Fruit fly (Drosophila melanogaster): Measurements from ENCODE around the gene foxo.

The foxo gene

DNA sequence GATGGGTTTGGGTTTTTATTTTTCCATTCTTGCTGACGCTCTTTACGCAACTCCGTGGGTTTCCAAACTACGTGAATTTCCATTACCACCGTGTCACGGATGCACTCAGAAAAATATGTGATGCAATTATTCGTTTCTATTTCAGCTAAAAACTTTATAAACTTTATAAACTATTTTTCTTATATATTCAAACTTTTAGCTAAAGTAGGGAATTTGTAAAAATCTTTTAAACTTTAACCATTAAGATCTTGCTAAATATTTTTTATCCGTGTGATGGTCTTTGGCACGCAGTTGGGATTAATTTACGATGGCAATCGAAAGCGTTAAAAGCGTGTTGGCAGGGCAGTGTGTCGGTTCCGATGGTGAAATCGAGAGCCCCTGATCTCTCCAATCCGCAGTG, 38.7 kb downstream of the foxo start:
- no peak for TF ChIP-seq usp (GFP tag; optimal IDR thresholded peaks at IDR 0.05)
- TF ChIP-seq Dll (optimal IDR thresholded peaks at IDR 0.05), result no peak
- no peak for TF ChIP-seq EcR (GFP tag; optimal IDR thresholded peaks at IDR 0.05)
- no peak for TF ChIP-seq pan (optimal IDR thresholded peaks at IDR 0.05)
- TF ChIP-seq psq (optimal IDR thresholded peaks at IDR 0.05), result no peak
- no peak for TF ChIP-seq CG8478 (optimal IDR thresholded peaks at IDR 0.05)

dm6 chr3R:14095916-14096315, 39.2 kb downstream of the foxo start:
- TF ChIP-seq EcR (GFP tag; optimal IDR thresholded peaks at IDR 0.05) (no peak), usp (GFP tag; optimal IDR thresholded peaks at IDR 0.05) (no peak)

dm6 chr3R:14096792-14097191, 40.0 kb downstream of the foxo start, which contains the start of gene CCHa1:
Gene CCHa1 (minus strand): TSS chr3R:14096835.
- no peak for TF ChIP-seq CG8478 (optimal IDR thresholded peaks at IDR 0.05)
- TF ChIP-seq psq (optimal IDR thresholded peaks at IDR 0.05), result no peak
- TF ChIP-seq usp (GFP tag; optimal IDR thresholded peaks at IDR 0.05), result no peak
- TF ChIP-seq pan (optimal IDR thresholded peaks at IDR 0.05), result no peak
- TF ChIP-seq EcR (GFP tag; optimal IDR thresholded peaks at IDR 0.05), result no peak
- no peak for TF ChIP-seq Dll (optimal IDR thresholded peaks at IDR 0.05)

DNA sequence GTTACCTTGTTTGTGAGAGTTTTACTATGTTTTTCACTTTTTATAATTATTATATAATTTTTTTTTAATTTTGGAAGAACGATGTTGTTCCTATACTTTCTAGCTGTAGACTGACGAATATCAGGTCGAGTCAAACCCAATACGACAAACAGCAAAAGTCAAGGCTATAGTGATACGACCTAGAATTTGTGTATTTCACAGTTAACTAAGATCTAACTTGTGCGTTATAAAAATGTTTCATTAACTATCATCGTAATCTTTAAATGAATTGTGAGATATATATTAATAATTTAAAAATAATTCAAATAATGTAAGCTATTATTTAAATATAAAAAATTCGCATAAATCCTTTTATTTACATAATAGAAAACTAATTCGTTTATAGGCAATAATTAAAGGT, 41.2 kb downstream of the foxo start, which contains the start of gene CG9920:
TSS of gene CG9920 (minus strand) at position 101 of the 400 bp plus-strand sequence.
- TF ChIP-seq Dll (optimal IDR thresholded peaks at IDR 0.05), result no peak
- no peak for TF ChIP-seq EcR (GFP tag; optimal IDR thresholded peaks at IDR 0.05)
- TF ChIP-seq CG8478 (optimal IDR thresholded peaks at IDR 0.05), result no peak
- no peak for TF ChIP-seq psq (optimal IDR thresholded peaks at IDR 0.05)
- TF ChIP-seq pan (optimal IDR thresholded peaks at IDR 0.05), result no peak
- TF ChIP-seq usp (GFP tag; optimal IDR thresholded peaks at IDR 0.05), result no peak

- TF ChIP-seq Dll (optimal IDR thresholded peaks at IDR 0.05), result no peak
- no peak for TF ChIP-seq EcR (GFP tag; optimal IDR thresholded peaks at IDR 0.05)
- TF ChIP-seq usp (GFP tag; optimal IDR thresholded peaks at IDR 0.05), result no peak
- TF ChIP-seq CG8478 (optimal IDR thresholded peaks at IDR 0.05), result no peak
- no peak for TF ChIP-seq psq (optimal IDR thresholded peaks at IDR 0.05)
- no peak for TF ChIP-seq pan (optimal IDR thresholded peaks at IDR 0.05)
Observed at dm6 chr3R:14098527-14099109, 41.9 kb downstream of the foxo start.

DNA sequence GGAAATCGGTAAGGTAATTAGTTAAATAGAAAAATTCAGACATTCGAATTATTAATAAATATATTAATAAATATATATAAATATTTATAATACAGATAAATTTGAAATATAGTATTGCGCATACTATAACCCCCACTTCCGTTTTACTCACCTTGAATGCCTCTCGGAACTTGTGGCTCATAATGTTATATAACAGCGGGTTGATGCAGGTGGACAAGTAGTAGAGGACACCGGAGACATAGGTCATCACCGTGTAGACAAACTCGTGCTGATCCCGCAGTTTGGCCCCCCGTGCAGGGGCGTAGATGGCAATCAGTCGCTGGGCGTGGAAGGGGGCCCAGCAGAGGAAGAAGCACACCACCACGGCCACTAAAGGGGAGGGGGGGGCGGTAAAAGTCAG, 44.2 kb downstream of the foxo start:
- TF ChIP-seq psq (optimal IDR thresholded peaks at IDR 0.05) (no peak), CG8478 (optimal IDR thresholded peaks at IDR 0.05) (no peak), EcR (GFP tag; optimal IDR thresholded peaks at IDR 0.05) (no peak), usp (GFP tag; optimal IDR thresholded peaks at IDR 0.05) (no peak), pan (optimal IDR thresholded peaks at IDR 0.05) (no peak), Dll (optimal IDR thresholded peaks at IDR 0.05) (no peak)

DNA sequence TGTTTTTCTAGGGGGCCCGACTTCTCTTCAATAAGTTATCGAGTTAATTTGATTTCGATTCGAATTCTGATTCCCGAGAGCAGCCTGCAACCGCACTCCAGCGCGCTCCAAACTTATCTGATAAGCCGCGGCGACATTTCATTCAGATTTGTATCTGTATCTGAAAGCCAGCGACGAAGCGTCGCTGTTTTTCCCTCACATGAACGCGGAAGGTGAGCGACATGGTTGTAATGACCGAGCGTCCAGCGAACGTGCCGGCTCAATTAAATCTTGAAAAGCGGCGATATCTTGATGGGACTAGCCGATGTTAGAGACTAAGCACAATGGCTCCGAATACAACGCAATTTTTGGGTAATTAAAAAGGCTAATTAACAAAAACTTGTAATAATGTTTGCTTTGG, 46.3 kb downstream of the foxo start, which contains the start of gene PK1-R:
TSS of gene PK1-R (minus strand) at position 101 of the 400 bp plus-strand sequence.
- TF ChIP-seq psq (optimal IDR thresholded peaks at IDR 0.05) (no peak), CG8478 (optimal IDR thresholded peaks at IDR 0.05) (no peak), EcR (GFP tag; optimal IDR thresholded peaks at IDR 0.05) (no peak), pan (optimal IDR thresholded peaks at IDR 0.05) (no peak), Dll (optimal IDR thresholded peaks at IDR 0.05) (no peak), usp (GFP tag; optimal IDR thresholded peaks at IDR 0.05) (no peak)

DNA sequence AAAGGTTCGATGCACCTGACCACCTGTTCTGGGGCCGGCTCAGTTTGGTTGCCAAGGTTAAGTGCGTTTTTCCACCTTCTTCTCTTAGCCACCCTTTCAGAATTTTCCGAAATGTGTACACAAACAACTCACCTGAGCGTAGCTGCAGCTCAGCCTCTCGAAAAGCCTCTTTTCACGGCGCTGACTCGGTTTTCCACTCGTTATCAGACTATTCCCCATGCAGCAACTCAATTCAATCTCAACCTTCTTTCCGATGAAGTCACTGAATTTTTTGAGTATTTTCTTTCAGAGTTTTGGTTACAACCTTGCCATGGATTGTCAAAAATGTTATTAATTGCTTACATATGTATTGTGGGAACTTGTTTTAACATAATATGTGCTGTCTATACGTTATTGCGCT, 50.9 kb downstream of the foxo start:
- TF ChIP-seq EcR (GFP tag; optimal IDR thresholded peaks at IDR 0.05), result no peak
- no peak for TF ChIP-seq pan (optimal IDR thresholded peaks at IDR 0.05)
- no peak for TF ChIP-seq usp (GFP tag; optimal IDR thresholded peaks at IDR 0.05)
- no peak for TF ChIP-seq Dll (optimal IDR thresholded peaks at IDR 0.05)
- TF ChIP-seq psq (optimal IDR thresholded peaks at IDR 0.05), result no peak
- no peak for TF ChIP-seq CG8478 (optimal IDR thresholded peaks at IDR 0.05)

DNA sequence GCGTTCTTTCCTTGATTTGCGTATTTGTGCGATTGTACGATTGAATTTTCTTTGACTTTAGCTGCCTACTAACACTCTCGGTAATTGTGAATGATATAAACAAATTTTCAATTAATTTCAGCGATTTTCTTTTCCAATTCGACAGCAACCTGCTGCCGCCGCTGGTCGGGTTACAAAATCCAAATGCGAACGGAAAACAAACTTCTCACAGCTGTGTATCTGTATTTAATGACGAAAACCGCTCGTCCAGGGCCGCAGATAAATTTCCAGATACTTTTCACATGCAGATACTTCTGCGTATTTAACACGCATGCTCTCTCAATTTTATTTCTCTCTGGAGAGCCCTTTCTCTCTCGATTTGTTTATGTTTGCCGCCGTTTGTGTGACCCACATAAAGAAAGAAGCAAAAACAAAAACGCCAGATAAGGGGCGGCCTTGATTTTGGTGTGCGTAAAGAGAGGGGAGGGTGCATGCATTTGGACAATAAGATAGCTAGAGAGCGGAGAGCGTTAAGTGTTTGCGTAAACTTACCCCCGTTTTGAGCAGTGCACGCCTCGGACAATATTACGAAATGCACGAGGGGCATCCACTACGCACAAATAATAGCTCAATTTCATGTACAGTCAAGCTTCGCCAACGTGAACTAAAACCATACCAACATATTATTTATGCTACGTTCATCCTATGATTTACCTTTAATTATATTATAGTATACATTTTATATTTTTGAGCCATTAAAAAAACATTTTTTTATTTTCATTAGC, 51.6 kb downstream of the foxo start, which contains the start of gene CG12402:
TSS of gene CG12402 (minus strand) at position 164 of the 764 bp plus-strand sequence.
- TF ChIP-seq Dll (optimal IDR thresholded peaks at IDR 0.05), result peak; percentile 62
- TF ChIP-seq EcR (GFP tag; optimal IDR thresholded peaks at IDR 0.05), result no peak

DNA sequence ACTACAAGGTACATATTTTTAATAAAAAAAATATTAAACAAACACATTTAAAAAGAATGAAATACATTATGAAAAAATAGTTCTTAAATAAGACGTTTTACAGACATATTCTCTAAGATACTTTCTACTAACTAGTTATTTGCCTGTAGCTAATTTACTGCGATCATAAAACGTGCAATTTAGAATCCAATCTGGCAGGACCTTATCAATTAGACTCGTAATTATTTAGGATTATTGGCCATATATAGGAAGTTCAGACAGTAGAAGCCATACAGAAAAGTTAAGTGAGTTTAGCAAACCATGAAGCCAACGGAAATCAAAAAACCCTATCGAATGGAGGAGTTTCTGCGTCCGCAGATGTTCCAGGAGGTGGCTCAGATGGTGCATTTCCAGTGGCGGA, 52.4 kb downstream of the foxo start, which contains the start of gene Or88a:
TSS of gene Or88a (plus strand) at position 301 of the 400 bp plus-strand sequence.
- TF ChIP-seq usp (GFP tag; optimal IDR thresholded peaks at IDR 0.05) (no peak), pan (optimal IDR thresholded peaks at IDR 0.05) (no peak), Dll (optimal IDR thresholded peaks at IDR 0.05) (no peak), CG8478 (optimal IDR thresholded peaks at IDR 0.05) (no peak), EcR (GFP tag; optimal IDR thresholded peaks at IDR 0.05) (no peak), psq (optimal IDR thresholded peaks at IDR 0.05) (no peak)

DNA sequence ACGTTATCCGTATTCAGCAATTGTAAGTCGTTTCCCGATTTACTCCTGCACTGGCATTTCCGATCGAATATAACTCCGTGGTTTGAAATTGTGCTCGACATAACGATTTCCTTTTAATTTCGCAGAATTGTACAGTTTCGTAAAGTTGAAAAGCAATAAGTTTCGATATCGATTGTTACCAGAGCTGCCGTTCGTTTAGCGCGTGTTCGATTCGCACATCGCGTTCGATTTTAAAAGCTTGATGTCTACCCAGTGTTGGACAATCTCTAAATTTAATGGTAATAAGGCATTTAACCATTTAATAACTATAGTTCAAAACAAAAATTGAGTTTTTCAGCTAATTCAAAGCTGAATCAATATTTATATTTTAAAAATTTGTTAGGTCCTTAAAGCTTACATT, 55.3 kb downstream of the foxo start, which contains the start of gene CG14357:
TSS of gene CG14357 (minus strand) at position 101 of the 400 bp plus-strand sequence.
- no peak for TF ChIP-seq pan (optimal IDR thresholded peaks at IDR 0.05)
- no peak for TF ChIP-seq psq (optimal IDR thresholded peaks at IDR 0.05)
- no peak for TF ChIP-seq EcR (GFP tag; optimal IDR thresholded peaks at IDR 0.05)
- no peak for TF ChIP-seq usp (GFP tag; optimal IDR thresholded peaks at IDR 0.05)
- no peak for TF ChIP-seq CG8478 (optimal IDR thresholded peaks at IDR 0.05)
- TF ChIP-seq Dll (optimal IDR thresholded peaks at IDR 0.05), result no peak

- TF ChIP-seq Dll (optimal IDR thresholded peaks at IDR 0.05) (no peak), CG8478 (optimal IDR thresholded peaks at IDR 0.05) (no peak), usp (GFP tag; optimal IDR thresholded peaks at IDR 0.05) (no peak), EcR (GFP tag; optimal IDR thresholded peaks at IDR 0.05) (no peak), psq (optimal IDR thresholded peaks at IDR 0.05) (no peak), pan (optimal IDR thresholded peaks at IDR 0.05) (no peak)
Observed at dm6 chr3R:14116088-14116487, 59.3 kb downstream of the foxo start.
